Worm (Caenorhabditis elegans) whole organism, L4/young adult: ENCODE data around the gene gana-1.
A peak's percentile ranks its signal among the peaks of the same experiment; 100 is the strongest.

Experiments
- W03F9.2 ChIP-seq: fragments of 150-350 bp; optimal IDR thresholded peaks from 2 replicates; lab custom pipeline; 2014; ENCODE audit warnings: missing biosample characterization, missing genetic modification characterization
- dao-5 ChIP-seq: sonication (generic microtip); optimal IDR thresholded peaks from 2 replicates; lab custom pipeline; 2016; ENCODE audit warnings: missing genotype, missing genetic modification characterization, moderate library complexity, missing compliant biosample characterization
- him-1 ChIP-seq: sonication (generic microtip); optimal IDR thresholded peaks from 2 replicates; lab custom pipeline; 2016; ENCODE audit warnings: missing genotype, missing genetic modification reagents, missing genetic modification characterization, missing compliant biosample characterization

gana-1 gene

DNA sequence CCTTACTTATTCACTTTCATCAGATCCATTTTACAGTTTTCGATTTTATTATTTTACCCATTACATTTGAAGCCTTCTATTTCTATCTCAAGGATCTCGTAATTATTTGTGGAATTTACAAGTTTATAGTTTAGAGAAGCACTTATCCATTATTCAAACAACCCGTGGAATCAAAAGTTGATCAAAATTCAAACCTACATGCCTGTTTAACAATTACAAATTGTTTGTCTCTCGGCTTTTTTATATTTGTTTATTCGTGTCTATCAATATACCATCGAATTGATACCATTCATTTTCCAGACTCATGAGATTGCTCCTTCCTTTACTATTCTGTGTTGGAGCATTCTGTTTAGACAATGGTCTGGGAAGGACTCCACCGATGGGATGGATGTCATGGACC is at the start of gene gana-1:
Gene gana-1 (plus strand): TSS at position 301 of the 400 bp plus-strand sequence.
- TF ChIP-seq him-1, result no peak
- TF ChIP-seq W03F9.2 (tag; lab: Kevin White, UChicago), result no peak
- no peak for TF ChIP-seq dao-5 (tag; lab: Kevin White, UChicago)

DNA sequence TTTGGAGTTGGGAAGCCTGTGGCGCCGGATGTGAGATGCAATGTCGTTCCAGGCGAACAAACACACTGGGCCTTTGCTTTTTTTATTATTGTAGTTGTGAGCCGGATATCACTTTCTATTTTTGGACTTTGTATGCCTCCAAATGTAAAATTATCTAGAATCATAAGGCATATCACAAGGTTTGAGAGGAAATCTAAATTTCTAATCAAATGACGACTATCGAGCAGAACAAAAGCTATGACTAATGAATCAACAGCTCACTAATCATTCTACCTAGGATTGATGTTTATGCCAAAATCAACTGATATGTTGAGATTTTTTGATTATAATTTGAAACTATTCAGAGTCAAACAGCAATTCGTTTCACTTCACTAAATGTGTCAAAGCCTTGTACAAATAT is 49.1 kb upstream of the gana-1 start:
- TF ChIP-seq W03F9.2 (tag; lab: Kevin White, UChicago), result no peak
- TF ChIP-seq him-1, result no peak
- no peak for TF ChIP-seq dao-5 (tag; lab: Kevin White, UChicago)

DNA sequence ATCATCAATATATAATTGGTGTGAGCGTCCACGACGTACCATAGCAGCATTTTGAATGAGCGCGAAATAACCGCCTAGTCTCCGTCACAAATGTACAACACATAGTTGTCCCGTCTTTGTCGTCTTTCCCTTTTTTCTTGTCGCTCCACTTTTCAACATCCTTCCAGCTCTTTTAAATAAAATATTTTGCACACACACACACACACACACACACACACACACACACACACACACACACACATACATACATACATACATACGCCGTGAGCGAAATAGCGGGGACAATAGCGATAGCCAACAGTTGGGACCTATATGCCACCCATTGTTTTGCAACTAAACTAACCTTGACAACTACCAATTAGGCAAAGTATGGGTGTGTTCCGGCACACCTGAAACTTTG is 48.7 kb upstream of the gana-1 start:
- TF ChIP-seq him-1 (no peak), W03F9.2 (tag; lab: Kevin White, UChicago) (no peak), dao-5 (tag; lab: Kevin White, UChicago) (no peak)

DNA sequence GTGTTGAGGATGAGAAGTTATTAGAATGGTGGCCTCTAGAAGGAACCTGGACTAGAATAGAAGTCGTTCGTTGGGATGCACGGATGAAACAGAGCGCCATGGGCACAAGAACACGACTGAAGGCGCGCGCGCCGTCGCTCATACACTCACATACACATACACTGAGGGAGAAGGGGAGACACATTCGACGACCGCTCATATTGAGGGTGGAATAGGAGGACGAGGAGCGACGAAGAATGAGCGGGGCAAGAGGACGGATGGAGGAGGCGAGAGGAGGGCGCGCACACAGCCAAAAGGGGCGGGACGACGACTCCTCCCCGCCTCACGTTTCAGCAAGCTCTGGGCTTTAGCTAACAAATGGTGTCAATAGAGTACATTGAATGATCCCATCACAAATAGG is 48.3 kb upstream of the gana-1 start:
- TF ChIP-seq dao-5 (tag; lab: Kevin White, UChicago) (no peak), W03F9.2 (tag; lab: Kevin White, UChicago) (no peak), him-1 (peak; percentile 60)

DNA sequence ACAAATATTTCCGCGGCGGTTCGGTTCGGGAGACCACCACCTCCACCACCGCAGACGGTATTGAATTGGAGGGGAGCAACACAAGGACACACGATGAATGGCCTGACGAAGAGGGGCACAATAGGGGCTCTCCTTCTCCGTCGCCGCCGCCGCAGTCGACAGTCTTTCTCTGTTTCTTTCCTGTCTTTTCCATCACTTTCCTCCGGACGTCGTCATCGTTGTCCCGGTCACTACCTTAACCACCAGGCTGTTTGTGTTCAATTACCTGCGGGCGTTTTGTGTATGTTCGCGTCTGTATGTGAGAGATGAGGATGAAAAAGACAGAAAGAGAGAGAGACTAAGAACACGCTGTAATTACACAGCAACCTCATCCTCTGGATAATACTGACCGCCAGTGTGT is 47.3 kb upstream of the gana-1 start:
- no peak for TF ChIP-seq dao-5 (tag; lab: Kevin White, UChicago)
- no peak for TF ChIP-seq him-1
- TF ChIP-seq W03F9.2 (tag; lab: Kevin White, UChicago), result no peak

DNA sequence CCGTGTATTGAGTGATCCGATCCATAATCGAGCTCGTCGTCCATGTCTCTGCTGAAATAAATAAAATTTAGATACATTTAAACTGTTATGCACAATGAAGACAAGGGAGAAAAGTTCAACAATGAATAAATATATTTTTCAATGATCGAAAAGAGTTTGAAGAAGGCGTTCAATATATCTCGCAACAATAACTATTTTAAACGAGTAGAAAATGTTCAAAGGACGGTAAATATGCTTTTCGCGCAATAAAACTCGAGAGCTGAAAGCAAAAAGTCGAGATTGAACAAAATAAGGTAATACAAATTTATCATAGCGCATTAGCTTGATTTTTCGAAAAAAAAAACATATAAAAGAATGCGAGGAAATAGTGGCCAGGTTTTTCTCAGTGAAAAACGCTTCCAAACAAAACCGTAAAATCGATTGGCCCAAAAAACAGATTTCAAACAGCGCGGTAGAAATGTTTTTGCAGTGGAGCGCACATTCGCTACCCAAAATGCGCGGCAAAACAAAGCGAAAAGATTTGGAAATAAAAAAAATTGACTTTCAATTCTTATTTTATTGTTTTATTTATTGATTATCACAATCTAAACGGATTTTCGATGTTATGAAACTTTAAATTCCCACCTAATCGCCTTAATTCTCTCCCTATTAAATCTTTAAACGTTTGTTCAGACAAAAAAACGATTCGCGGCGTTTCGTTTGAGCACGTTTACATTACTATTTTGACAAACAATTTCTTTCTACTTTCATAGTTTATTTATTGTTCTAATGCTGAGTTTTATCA is 46.0 kb upstream of the gana-1 start, which contains the start of the genes kup-1 and F10C2.4:
Gene kup-1 (minus strand): TSS at position 51 of the 784 bp plus-strand sequence.
Gene F10C2.4 (plus strand): TSS at position 734 of the 784 bp plus-strand sequence.
- TF ChIP-seq him-1, result no peak
- no peak for TF ChIP-seq W03F9.2 (tag; lab: Kevin White, UChicago)
- no peak for TF ChIP-seq dao-5 (tag; lab: Kevin White, UChicago)

DNA sequence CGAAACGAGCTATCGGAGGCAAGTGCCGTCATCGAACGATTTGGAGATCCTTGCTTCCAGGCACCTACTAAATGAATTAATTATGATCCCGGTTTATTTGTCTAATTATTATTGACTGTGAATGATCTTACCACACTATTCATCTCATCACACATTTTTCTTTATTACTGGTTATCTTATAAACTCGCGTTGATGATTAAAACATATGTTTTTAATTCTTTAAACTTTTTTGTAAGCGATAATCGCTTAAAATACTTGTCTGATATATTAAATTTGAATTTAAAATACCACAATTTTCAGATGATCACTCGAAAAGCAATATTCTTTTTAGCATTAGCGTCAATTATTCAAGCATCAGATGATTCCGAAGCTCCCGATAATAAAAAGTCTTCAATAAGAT is 41.9 kb upstream of the gana-1 start, which contains the start of gene F10C2.5:
Gene F10C2.5 (plus strand): TSS at position 301 of the 400 bp plus-strand sequence.
- no peak for TF ChIP-seq dao-5 (tag; lab: Kevin White, UChicago)
- no peak for TF ChIP-seq W03F9.2 (tag; lab: Kevin White, UChicago)
- no peak for TF ChIP-seq him-1

DNA sequence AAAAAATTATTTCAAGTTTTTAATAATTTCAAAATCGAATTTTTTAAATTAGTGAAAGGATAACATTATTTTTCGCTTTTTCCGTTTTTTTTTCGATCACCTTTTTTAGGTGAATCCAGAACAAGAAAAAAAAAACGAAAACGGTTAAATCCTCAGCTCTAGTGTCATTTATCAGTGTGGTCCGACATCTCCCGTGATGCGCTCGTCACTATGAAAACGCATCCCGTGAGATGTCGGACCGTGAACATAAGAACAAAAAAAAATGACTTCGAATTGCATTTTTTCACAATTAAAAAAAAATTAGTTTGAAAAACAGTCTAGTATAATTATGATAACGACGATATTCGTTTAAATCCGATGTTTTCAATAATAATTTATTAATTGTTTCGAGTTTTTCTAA is 39.3 kb upstream of the gana-1 start:
- TF ChIP-seq him-1, result no peak
- TF ChIP-seq dao-5 (tag; lab: Kevin White, UChicago), result no peak
- no peak for TF ChIP-seq W03F9.2 (tag; lab: Kevin White, UChicago)

DNA sequence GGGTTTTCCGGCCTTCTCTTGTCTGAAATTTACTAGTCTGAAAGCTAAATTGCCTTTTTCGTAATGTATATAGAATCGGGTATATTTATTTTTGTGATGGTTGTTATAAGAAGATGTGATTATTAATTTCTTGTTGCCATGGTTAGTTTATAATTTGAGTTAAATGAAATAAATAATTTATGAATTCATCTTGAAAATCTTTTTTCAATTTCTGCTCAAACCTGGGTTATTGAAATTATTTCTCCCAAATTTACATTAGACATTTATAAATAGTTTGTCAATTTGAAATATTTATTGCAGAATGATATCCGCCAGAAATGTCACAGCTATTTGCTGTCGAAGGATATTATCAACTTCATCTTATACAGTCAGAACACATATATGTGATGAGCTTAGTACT is 38.6 kb upstream of the gana-1 start, which contains the start of gene dars-2:
Gene dars-2 (plus strand): TSS at position 301 of the 400 bp plus-strand sequence.
- no peak for TF ChIP-seq dao-5 (tag; lab: Kevin White, UChicago)
- no peak for TF ChIP-seq W03F9.2 (tag; lab: Kevin White, UChicago)
- no peak for TF ChIP-seq him-1

DNA sequence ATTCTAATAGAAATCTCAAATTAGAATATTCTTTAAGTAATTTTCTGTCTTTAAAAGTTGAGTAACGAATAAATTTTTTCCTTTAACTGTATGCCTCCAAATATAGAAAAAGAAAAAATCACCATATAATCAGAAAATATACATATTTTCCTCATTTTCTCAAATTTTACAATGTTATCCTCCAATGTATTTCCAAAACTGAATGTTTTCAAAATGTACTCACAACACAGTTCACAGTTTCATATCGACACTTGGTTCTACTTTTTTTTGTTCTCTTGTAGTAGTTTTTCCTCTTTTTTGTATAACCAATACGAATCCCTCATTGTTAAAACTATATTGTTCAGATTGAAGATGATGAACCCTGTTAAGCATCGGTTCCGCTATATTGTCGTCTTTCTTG is 33.4 kb upstream of the gana-1 start, which contains the start of gene F10C2.7:
Gene F10C2.7 (plus strand): TSS at position 301 of the 400 bp plus-strand sequence.
- TF ChIP-seq W03F9.2 (tag; lab: Kevin White, UChicago) (no peak), him-1 (no peak), dao-5 (tag; lab: Kevin White, UChicago) (no peak)

DNA sequence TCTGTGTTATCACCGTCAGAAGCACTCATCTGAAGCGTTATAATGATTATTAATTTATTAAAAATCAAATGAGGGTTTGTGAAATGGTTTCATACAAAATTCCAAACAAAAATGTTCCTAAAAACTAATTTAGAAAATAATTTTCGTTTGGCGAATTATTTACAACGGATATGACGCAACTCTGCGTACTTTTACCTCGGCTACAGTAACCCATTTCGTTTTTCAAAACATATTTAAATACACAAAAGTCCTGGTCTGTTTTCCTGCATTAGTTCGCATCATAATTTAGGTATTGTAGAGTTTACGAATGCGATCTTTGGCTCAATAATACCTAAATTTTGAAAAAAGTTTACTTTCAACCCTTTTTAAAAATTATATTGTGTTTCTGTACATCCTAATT is 27.3 kb upstream of the gana-1 start, which contains the start of gene R07B7.2:
Gene R07B7.2 (minus strand): TSS at position 35 of the 400 bp plus-strand sequence.
- TF ChIP-seq W03F9.2 (tag; lab: Kevin White, UChicago) (no peak), him-1 (no peak), dao-5 (tag; lab: Kevin White, UChicago) (no peak)

DNA sequence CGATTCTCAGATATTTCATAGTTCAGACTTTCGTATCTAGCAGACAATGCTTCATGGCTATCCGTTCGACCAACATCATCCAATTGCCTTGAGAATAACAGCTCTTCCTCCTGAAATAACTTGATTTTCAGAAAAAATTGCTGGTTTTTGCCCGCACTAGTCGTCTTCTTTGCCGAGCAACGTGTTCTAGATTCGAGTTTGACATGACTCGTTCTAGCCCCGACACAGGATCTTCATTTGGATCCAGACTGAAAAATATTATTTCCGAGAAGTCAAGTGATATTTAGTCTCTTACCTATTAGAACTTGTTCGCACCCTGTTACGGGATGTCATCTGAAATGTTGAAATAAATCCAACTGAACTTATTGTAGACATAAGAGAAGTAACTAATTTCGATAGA is 24.0 kb upstream of the gana-1 start, which contains the start of gene clh-6:
Gene clh-6 (minus strand): TSS at position 333 of the 400 bp plus-strand sequence.
- TF ChIP-seq dao-5 (tag; lab: Kevin White, UChicago) (no peak), him-1 (no peak), W03F9.2 (tag; lab: Kevin White, UChicago) (no peak)

DNA sequence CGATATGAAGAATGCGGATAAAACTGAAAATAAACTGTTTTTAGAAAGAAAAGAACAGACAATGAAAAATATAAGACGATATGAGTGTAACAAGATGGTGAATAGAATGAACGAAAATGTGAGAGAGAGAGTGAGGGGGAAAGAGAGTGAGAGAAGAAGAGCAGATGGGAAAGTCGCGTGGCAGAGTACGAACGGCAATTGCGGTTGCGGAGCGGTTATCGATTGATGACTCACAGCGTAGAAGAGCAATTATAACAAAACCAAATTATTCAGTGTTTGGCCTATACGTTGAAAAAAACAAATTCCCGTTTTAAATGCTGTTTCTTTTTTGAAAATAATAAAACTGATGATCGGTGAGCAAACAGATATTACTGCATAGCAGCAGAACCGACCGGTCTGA is 21.7 kb upstream of the gana-1 start, which contains the start of gene pqn-53:
Gene pqn-53 (minus strand): TSS at position 23 of the 400 bp plus-strand sequence.
- no peak for TF ChIP-seq dao-5 (tag; lab: Kevin White, UChicago)
- no peak for TF ChIP-seq him-1
- TF ChIP-seq W03F9.2 (tag; lab: Kevin White, UChicago), result no peak

DNA sequence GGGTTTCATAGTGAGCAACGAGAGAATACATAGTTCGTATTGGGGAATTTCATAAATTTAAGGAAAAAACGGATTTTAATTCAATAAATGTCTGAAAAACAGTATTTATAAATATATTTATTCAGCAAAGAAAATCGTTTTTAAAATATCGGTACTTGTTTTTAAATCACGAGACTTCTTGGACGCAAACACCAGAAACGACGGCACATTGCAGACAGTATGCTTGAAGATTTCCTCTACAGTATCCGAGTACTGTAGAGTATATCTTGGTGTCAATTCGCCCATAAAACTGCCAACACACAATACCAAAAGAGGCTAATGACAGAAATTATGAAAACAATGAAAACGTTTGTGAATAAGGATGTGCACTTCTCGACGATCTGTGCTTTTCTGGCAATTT is 21.2 kb upstream of the gana-1 start:
- TF ChIP-seq him-1 (no peak), W03F9.2 (tag; lab: Kevin White, UChicago) (peak; percentile 39), dao-5 (tag; lab: Kevin White, UChicago) (no peak)
